Worm (Caenorhabditis elegans): ENCODE measurements around the gene srlf-37.

- no peak for TF ChIP-seq nhr-76 (tag; optimal IDR thresholded peaks at IDR 0.05)
- TF ChIP-seq mab-5 (tag; optimal IDR thresholded peaks at IDR 0.05): no peak
- no peak for TF ChIP-seq mep-1 (tag; optimal IDR thresholded peaks at IDR 0.05)
- TF ChIP-seq cnd-1 (tag; optimal IDR thresholded peaks at IDR 0.05): no peak
- TF ChIP-seq snpc-4 (tag; optimal IDR thresholded peaks at IDR 0.05): no peak
Observed at ce11 chrV:622902-623301, 18.9 kb upstream of the srlf-37 start, which contains the start of gene F48G7.5.
